Worm (Caenorhabditis elegans): ENCODE data around the gene C04E6.4.

- TF ChIP-seq nhr-28 (tag; optimal IDR thresholded peaks at IDR 0.05) (no peak), aly-2 (tag; optimal IDR thresholded peaks at IDR 0.05) (no peak), ceh-9 (tag; optimal IDR thresholded peaks at IDR 0.05) (no peak), nhr-237 (tag; optimal IDR thresholded peaks at IDR 0.05) (no peak), lin-39 (tag; optimal IDR thresholded peaks at IDR 0.05) (no peak), eor-1 (tag; optimal IDR thresholded peaks at IDR 0.05) (no peak), unc-62 (GFP tag; optimal IDR thresholded peaks at IDR 0.05) (no peak), egl-5 (tag; optimal IDR thresholded peaks at IDR 0.05) (no peak), unc-39 (tag; optimal IDR thresholded peaks at IDR 0.05) (no peak)
Measured at ce11 chrV:5954747-5955146, 47.6 kb downstream of the C04E6.4 start, which contains the start of gene M03F8.6.
